Fruit fly (Drosophila melanogaster) Kc167 (cell line): ENCODE measurements around the gene Ugt35E1.

ENCODE experiments used
- Myc ChIP-seq: fragments of >200 bp; optimal IDR thresholded peaks from 2 replicates; lab custom pipeline; 2017; ENCODE audit warnings: missing external identifiers
- h ChIP-seq: fragments of >200 bp; optimal IDR thresholded peaks from 3 replicates; lab custom pipeline; 2018; ENCODE audit warnings: missing external identifiers

dm6 chr3R:11195792-11196191 is 29.9 kb upstream of the Ugt35E1 start, which contains the start of gene CG18577:
- TF ChIP-seq Myc, result no peak
- TF ChIP-seq h (lab: Kevin White, UChicago), result no peak
